Fruit fly (Drosophila melanogaster): ENCODE measurements around the gene CG3402.

CG3402 gene

dm6 chr3L:611639-612611, 40.8 kb downstream of the CG3402 start (continued):
- TF ChIP-seq Hr39 (optimal IDR thresholded peaks at IDR 0.05) (no peak), CG7987 (GFP tag; optimal IDR thresholded peaks at IDR 0.05) (peak; percentile 71), Awh (GFP tag; IDR thresholded peaks at IDR 0.05) (peak; percentile 82), CG8924 (tag; optimal IDR thresholded peaks at IDR 0.05) (peak; percentile 66), CG13775 (GFP tag; optimal IDR thresholded peaks at IDR 0.05) (peak; percentile 71), bcd (GFP tag; optimal IDR thresholded peaks at IDR 0.05) (peak; percentile 73), CG11504 (tag; optimal IDR thresholded peaks at IDR 0.05) (peak; percentile 65), corto (GFP tag; optimal IDR thresholded peaks at IDR 0.05) (no peak), nom (GFP tag; optimal IDR thresholded peaks at IDR 0.05) (peak; percentile 8), ab (GFP tag; optimal IDR thresholded peaks at IDR 0.05) (no peak), CG9932 (GFP tag; IDR thresholded peaks at IDR 0.05) (peak; percentile 82), cg (GFP tag; optimal IDR thresholded peaks at IDR 0.05) (no peak), fd102C (GFP tag; optimal IDR thresholded peaks at IDR 0.05) (peak; percentile 11), gce (GFP tag; IDR thresholded peaks at IDR 0.05) (peak; percentile 50; the same call in 1 of the 3 replicates), yki (optimal IDR thresholded peaks at IDR 0.05) (no peak), fd64A (GFP tag; optimal IDR thresholded peaks at IDR 0.05) (no peak), trem (tag; optimal IDR thresholded peaks at IDR 0.05) (peak; percentile 18), C15 (GFP tag; IDR thresholded peaks at IDR 0.05) (0 out of 3 replicates have a peak, but pooled peaks have one; percentile 28), grn (GFP tag; optimal IDR thresholded peaks at IDR 0.05) (no peak), CG30020 (tag; optimal IDR thresholded peaks at IDR 0.05) (no peak), bsh (GFP tag; optimal IDR thresholded peaks at IDR 0.05) (peak; percentile 40 to 66), dmrt11E (tag; optimal IDR thresholded peaks at IDR 0.05) (peak; percentile 19), sob (GFP tag; IDR thresholded peaks at IDR 0.05) (peak; percentile 74), vfl (GFP tag; optimal IDR thresholded peaks at IDR 0.05) (peak; percentile 9), CG17802 (tag; optimal IDR thresholded peaks at IDR 0.05) (no peak), sens (GFP tag) (peak; percentile 83), row (GFP tag; IDR thresholded peaks at IDR 0.05) (peak; percentile 72), HmgZ (tag; optimal IDR thresholded peaks at IDR 0.05) (peak; percentile 61), CG3838 (GFP tag; optimal IDR thresholded peaks at IDR 0.05) (peak; percentile 0), MBD-R2 (GFP tag; IDR thresholded peaks at IDR 0.05) (peak; percentile 59; the same call in 1 of the 2 replicates), ken (GFP tag; IDR thresholded peaks at IDR 0.05) (peak; percentile 74; the same call in 2 of the 3 replicates), CG31224 (GFP tag; IDR thresholded peaks at IDR 0.05) (peak; percentile 69), Dbx (GFP tag; IDR thresholded peaks at IDR 0.05) (peak; percentile 79), seq (GFP tag; IDR thresholded peaks at IDR 0.05) (peak; percentile 83), Nf-YC (tag; optimal IDR thresholded peaks at IDR 0.05) (peak; percentile 70), Hey (tag; optimal IDR thresholded peaks at IDR 0.05) (peak; percentile 71), psq (GFP tag; optimal IDR thresholded peaks at IDR 0.05) (no peak), fd96Cb (tag; optimal IDR thresholded peaks at IDR 0.05) (peak; percentile 29), tx (GFP tag; optimal IDR thresholded peaks at IDR 0.05) (no peak), ems (GFP tag; optimal IDR thresholded peaks at IDR 0.05) (peak; percentile 42), crc (GFP tag; optimal IDR thresholded peaks at IDR 0.05) (peak; percentile 3), CG12236 (GFP tag; optimal IDR thresholded peaks at IDR 0.05) (peak; percentile 47), CG1647 (GFP tag; optimal IDR thresholded peaks at IDR 0.05) (no peak), CG2712 (tag; optimal IDR thresholded peaks at IDR 0.05) (peak; percentile 50), CG1602 (GFP tag; optimal IDR thresholded peaks at IDR 0.05) (no peak), CG12769 (tag; optimal IDR thresholded peaks at IDR 0.05) (peak; percentile 92), CG17912 (GFP tag; optimal IDR thresholded peaks at IDR 0.05) (peak; percentile 84), CHES-1-like (GFP tag; optimal IDR thresholded peaks at IDR 0.05) (peak; percentile 39), CG12659 (GFP tag; optimal IDR thresholded peaks at IDR 0.05) (peak; percentile 79)

All from whole organism, embryonic.